Worm (Caenorhabditis elegans) whole organism, early embryonic: ENCODE data around the gene C01G10.1.

Experiments
- B0310.2 ChIP-seq: sonication (generic microtip); optimal IDR thresholded peaks from 2 replicates; lab custom pipeline; 2016; ENCODE audit warnings: mild to moderate bottlenecking, missing genetic modification characterization, missing compliant biosample characterization
- F13C5.2 ChIP-seq: sonication (generic microtip); optimal IDR thresholded peaks from 2 replicates; lab custom pipeline; 2017; ENCODE audit warnings: mild to moderate bottlenecking, missing genetic modification characterization, inconsistent platforms, missing compliant biosample characterization
- aly-1 ChIP-seq: sonication (generic microtip); optimal IDR thresholded peaks from 2 replicates; lab custom pipeline; 2016; ENCODE audit warnings: missing genetic modification characterization, missing compliant biosample characterization
- ama-1 ChIP-seq: fragments of 150-350 bp; optimal IDR thresholded peaks from 2 replicates; lab custom pipeline; 2014
- ceh-13 ChIP-seq: fragments of 200-800 bp; sonication (Bioruptor generic); optimal IDR thresholded peaks from 2 replicates; lab custom pipeline; 2018; ENCODE audit warnings: mild to moderate bottlenecking, missing genetic modification characterization, missing compliant biosample characterization
- ceh-36 ChIP-seq: sonication (generic microtip); optimal IDR thresholded peaks from 2 replicates; lab custom pipeline; 2016; ENCODE audit warnings: missing genetic modification characterization, inconsistent platforms, missing compliant biosample characterization
- ets-7 ChIP-seq: sonication (generic microtip); optimal IDR thresholded peaks from 2 replicates; lab custom pipeline; 2016; ENCODE audit warnings: missing genotype, missing genetic modification characterization, missing compliant biosample characterization
- flt-1 ChIP-seq: fragments of 200-800 bp; sonication (Bioruptor generic); IDR thresholded peaks from 2 replicates; pipeline ENCODE4 v1.3.6; 2022; ENCODE audit warnings: missing genetic modification characterization, missing compliant biosample characterization
- hmbx-1 ChIP-seq: sonication (generic microtip); optimal IDR thresholded peaks from 2 replicates; lab custom pipeline; 2016; ENCODE audit warnings: mild to moderate bottlenecking, missing genetic modification characterization, missing compliant biosample characterization
- hmg-4 ChIP-seq: fragments of 200-800 bp; sonication (Bioruptor generic); optimal IDR thresholded peaks from 2 replicates; lab custom pipeline; 2018; ENCODE audit warnings: mild to moderate bottlenecking, missing genetic modification characterization, missing compliant biosample characterization
- hnd-1 ChIP-seq: sonication (generic microtip); optimal IDR thresholded peaks from 2 replicates; lab custom pipeline; 2016; ENCODE audit warnings: missing genetic modification characterization, missing compliant biosample characterization
- pes-1 ChIP-seq: fragments of 200-800 bp; sonication (Bioruptor generic); IDR thresholded peaks from 2 replicates; pipeline ENCODE4 v1.3.6; 2022; ENCODE audit warnings: missing genetic modification reagents, missing genetic modification characterization, missing compliant biosample characterization
- scrt-1 ChIP-seq: fragments of 200-800 bp; sonication (Bioruptor generic); IDR thresholded peaks from 2 replicates; pipeline ENCODE4 v1.3.6; 2022; ENCODE audit warnings: missing genetic modification characterization, missing compliant biosample characterization
- sea-1 ChIP-seq: fragments of 200-800 bp; sonication (Bioruptor generic); conservative IDR thresholded peaks from 2 replicates; pipeline ENCODE4 v1.3.6; 2022; ENCODE audit warnings: missing genetic modification characterization, missing compliant biosample characterization
- tbx-11 ChIP-seq: fragments of 200-800 bp; sonication (Bioruptor generic); IDR thresholded peaks from 2 replicates; pipeline ENCODE4 v1.3.6; 2022; ENCODE audit warnings: missing genetic modification characterization, missing compliant biosample characterization
- tbx-37 ChIP-seq: fragments of 200-800 bp; sonication (Bioruptor generic); conservative IDR thresholded peaks from 2 replicates; pipeline ENCODE4 v1.3.6; 2022; ENCODE audit warnings: missing genetic modification reagents, missing genetic modification characterization, missing compliant biosample characterization
- tra-4 ChIP-seq: sonication (generic microtip); optimal IDR thresholded peaks from 2 replicates; lab custom pipeline; 2017; ENCODE audit warnings: missing genetic modification characterization, missing compliant biosample characterization

The C01G10.1 gene

DNA sequence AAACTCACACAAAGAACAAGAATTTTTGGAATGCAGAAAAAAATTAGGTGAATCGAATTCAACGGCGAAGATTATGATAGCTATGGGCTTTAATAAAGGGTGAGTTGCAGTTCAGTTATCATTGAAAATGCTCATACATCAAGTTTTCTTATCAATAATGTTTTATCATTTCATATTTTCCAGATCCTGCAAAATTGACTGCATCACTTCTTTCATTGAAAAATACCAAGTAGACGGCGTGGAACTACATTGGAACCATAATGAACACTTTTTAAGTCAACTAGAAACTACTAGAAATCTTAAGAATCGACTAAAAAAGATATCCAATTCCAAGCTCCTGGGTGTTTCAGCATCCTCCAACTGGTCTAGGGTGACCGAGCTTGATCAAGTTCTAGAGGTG lies 43.7 kb downstream of the C01G10.1 start, which contains the start of gene K08F9.1:
TSS of gene K08F9.1 (minus strand) at position 101 of the 400 bp plus-strand sequence.
- TF ChIP-seq pes-1 (no peak), hmg-4 (GFP tag; lab: Kevin White, UChicago) (no peak), hnd-1 (tag; lab: Kevin White, UChicago) (no peak), scrt-1 (GFP tag; lab: Robert Waterston, UW) (no peak), B0310.2 (tag; lab: Kevin White, UChicago) (no peak), aly-1 (tag; lab: Kevin White, UChicago) (no peak), sea-1 (GFP tag; lab: Robert Waterston, UW) (no peak), tbx-37 (GFP tag; lab: Robert Waterston, UW) (no peak), ama-1 (lab: Kevin White, UChicago) (no peak), tbx-11 (no peak), ceh-13 (GFP tag; lab: Kevin White, UChicago) (no peak), F13C5.2 (no peak), tra-4 (tag; lab: Kevin White, UChicago) (no peak), flt-1 (no peak), hmbx-1 (tag; lab: Kevin White, UChicago) (no peak), ets-7 (tag; lab: Kevin White, UChicago) (no peak)

ce11 chrV:15143798-15144197 lies 44.3 kb downstream of the C01G10.1 start, which contains the start of gene K08F9.4:
K08F9.4 (plus strand) TSS chrV:15144019.
- TF ChIP-seq flt-1 = no peak
- no peak for TF ChIP-seq pes-1

DNA sequence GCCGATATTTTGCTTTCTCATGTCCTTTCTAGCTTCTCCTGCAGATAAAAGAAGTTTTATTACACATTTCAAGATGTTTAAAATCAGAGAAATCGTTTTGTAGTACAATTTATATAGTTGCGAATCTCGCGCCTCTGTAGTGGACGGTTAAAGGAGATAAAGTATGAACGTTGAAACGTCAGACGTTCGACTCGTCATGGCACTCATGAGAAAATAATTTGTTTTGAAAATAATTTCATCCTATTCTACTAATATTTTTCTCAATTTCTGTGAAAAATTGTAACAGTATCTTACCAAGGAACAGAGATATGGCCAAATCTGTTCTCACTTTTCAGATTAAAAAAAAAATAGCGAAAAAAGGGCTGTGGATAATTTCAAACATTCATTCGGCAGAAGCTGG lies 48.2 kb downstream of the C01G10.1 start, which contains the start of gene T09F5.20:
TSS of gene T09F5.20 (minus strand) at position 101 of the 400 bp plus-strand sequence.
- no peak for TF ChIP-seq hnd-1 (tag; lab: Kevin White, UChicago)

DNA sequence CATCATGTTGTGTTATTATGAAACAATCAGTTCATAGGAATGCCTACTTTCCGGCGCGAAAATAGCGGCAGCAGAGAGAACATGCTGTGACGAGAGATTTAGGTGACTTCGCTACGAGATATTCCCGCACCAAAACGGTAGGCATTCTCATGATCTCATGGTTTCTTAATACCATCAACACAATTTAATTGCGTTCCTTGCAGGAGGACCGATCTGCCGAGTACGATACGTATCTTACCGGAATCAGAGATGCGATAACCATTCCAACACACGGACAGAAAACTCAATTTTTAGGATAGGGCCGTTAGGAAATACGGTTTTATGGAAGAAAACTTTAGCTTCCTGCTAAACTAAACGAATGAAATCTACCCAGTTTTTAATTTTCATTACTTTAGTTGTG lies 49.3 kb downstream of the C01G10.1 start, which contains the start of gene T09F5.1:
TSS of gene T09F5.1 (plus strand) at position 301 of the 400 bp plus-strand sequence.
- TF ChIP-seq ceh-13 (GFP tag; lab: Kevin White, UChicago) (no peak), ceh-36 (tag; lab: Kevin White, UChicago) (no peak), tra-4 (tag; lab: Kevin White, UChicago) (no peak), ama-1 (lab: Kevin White, UChicago) (no peak), hmg-4 (GFP tag; lab: Kevin White, UChicago) (no peak), hmbx-1 (tag; lab: Kevin White, UChicago) (no peak), B0310.2 (tag; lab: Kevin White, UChicago) (no peak)

DNA sequence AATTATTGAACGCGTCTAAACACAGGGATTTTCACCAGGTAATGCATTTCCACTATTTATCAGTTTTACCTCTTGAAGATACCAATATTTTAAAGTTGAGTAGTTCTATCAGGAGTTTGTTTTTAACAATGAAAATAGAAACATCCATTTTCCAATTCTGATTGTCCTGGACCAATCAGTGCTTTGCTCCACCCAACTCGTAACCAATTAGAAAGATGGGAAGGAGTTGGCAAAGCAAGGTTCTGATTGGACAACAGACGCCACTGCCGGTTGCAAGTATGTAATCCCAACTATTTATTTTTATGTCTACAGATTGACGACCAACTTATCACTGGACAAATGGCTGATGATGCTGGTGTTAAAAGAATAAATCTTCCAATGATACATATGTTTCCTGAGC lies 50.6 kb downstream of the C01G10.1 start:
- TF ChIP-seq B0310.2 (tag; lab: Kevin White, UChicago) (no peak), flt-1 (no peak), hmg-4 (GFP tag; lab: Kevin White, UChicago) (no peak), F13C5.2 (no peak), scrt-1 (GFP tag; lab: Robert Waterston, UW) (no peak), tra-4 (tag; lab: Kevin White, UChicago) (no peak), tbx-37 (GFP tag; lab: Robert Waterston, UW) (no peak), hmbx-1 (tag; lab: Kevin White, UChicago) (no peak), ets-7 (tag; lab: Kevin White, UChicago) (no peak), aly-1 (tag; lab: Kevin White, UChicago) (no peak), sea-1 (GFP tag; lab: Robert Waterston, UW) (no peak), ceh-36 (tag; lab: Kevin White, UChicago) (no peak)

DNA sequence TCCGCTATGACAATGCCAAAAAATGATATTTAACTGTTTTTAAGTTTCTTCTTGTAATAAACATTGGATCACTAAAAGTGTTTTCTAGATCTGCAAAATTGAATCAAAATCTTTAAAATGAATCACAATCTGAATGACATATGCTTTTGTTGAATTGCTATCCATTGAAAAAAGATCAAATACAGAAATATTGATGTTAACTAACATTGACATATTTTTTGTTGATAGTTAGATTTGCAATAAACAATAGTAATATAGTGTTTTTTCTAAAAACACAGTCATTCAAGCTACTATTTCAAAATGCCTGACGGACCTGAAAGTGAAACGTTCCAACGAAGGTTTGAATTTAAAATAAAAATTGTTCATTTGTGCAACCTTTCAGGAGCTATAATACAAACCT lies 51.1 kb downstream of the C01G10.1 start, which contains the start of gene T09F5.2:
TSS of gene T09F5.2 (plus strand) at position 301 of the 400 bp plus-strand sequence.
- TF ChIP-seq F13C5.2 = no peak
- TF ChIP-seq hmg-4 (GFP tag; lab: Kevin White, UChicago) = no peak
- no peak for TF ChIP-seq B0310.2 (tag; lab: Kevin White, UChicago)
- TF ChIP-seq pes-1 = no peak
- TF ChIP-seq ceh-36 (tag; lab: Kevin White, UChicago) = no peak
- TF ChIP-seq tbx-11 = no peak
- no peak for TF ChIP-seq ama-1 (lab: Kevin White, UChicago)
- TF ChIP-seq flt-1 = no peak

ce11 chrV:15152010-15152409 lies 52.5 kb downstream of the C01G10.1 start:
- no peak for TF ChIP-seq F13C5.2
- no peak for TF ChIP-seq hnd-1 (tag; lab: Kevin White, UChicago)
- TF ChIP-seq hmbx-1 (tag; lab: Kevin White, UChicago) = no peak
- TF ChIP-seq tbx-11 = no peak
- no peak for TF ChIP-seq tra-4 (tag; lab: Kevin White, UChicago)
- no peak for TF ChIP-seq aly-1 (tag; lab: Kevin White, UChicago)
- no peak for TF ChIP-seq ceh-13 (GFP tag; lab: Kevin White, UChicago)
- TF ChIP-seq ets-7 (tag; lab: Kevin White, UChicago) = no peak
- no peak for TF ChIP-seq ama-1 (lab: Kevin White, UChicago)
- no peak for TF ChIP-seq sea-1 (GFP tag; lab: Robert Waterston, UW)

DNA sequence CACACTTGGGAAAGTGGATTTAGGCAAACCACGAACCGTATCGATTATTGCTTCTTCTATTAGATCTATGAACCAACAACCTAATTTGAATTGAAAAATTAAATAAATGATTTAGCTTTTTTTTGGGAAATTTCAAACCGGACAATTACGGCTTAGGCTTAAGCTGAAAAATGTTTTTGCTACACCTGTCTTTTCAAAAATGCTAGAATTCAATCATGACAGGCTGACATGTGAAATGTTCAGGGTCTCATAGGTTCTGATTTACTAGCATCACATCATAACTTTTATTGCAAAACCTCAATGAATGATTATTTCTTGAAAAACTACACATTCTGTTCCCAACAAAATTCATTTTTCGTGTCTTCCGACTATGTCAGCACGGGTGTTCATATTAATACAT lies 53.7 kb downstream of the C01G10.1 start, which contains the start of gene srh-55:
TSS of gene srh-55 (plus strand) at position 301 of the 400 bp plus-strand sequence.
- no peak for TF ChIP-seq hmbx-1 (tag; lab: Kevin White, UChicago)
- TF ChIP-seq ets-7 (tag; lab: Kevin White, UChicago) = no peak
- TF ChIP-seq pes-1 = no peak
- TF ChIP-seq F13C5.2 = no peak
- TF ChIP-seq flt-1 = no peak
- no peak for TF ChIP-seq ceh-13 (GFP tag; lab: Kevin White, UChicago)
- no peak for TF ChIP-seq hnd-1 (tag; lab: Kevin White, UChicago)
- TF ChIP-seq tbx-11 = no peak
- TF ChIP-seq tbx-37 (GFP tag; lab: Robert Waterston, UW) = no peak
- TF ChIP-seq B0310.2 (tag; lab: Kevin White, UChicago) = no peak
- no peak for TF ChIP-seq aly-1 (tag; lab: Kevin White, UChicago)
- TF ChIP-seq scrt-1 (GFP tag; lab: Robert Waterston, UW) = no peak
- no peak for TF ChIP-seq hmg-4 (GFP tag; lab: Kevin White, UChicago)
- no peak for TF ChIP-seq tra-4 (tag; lab: Kevin White, UChicago)
- TF ChIP-seq sea-1 (GFP tag; lab: Robert Waterston, UW) = no peak
- no peak for TF ChIP-seq ama-1 (lab: Kevin White, UChicago)
- TF ChIP-seq ceh-36 (tag; lab: Kevin White, UChicago) = no peak
